Worm (Caenorhabditis elegans): ENCODE results near the gene Y41D4A.7.

Y41D4A.7 gene

ce11 chrIV:1713618-1714017 is 47.8 kb downstream of the Y41D4A.7 start:
- no peak for TF ChIP-seq fkh-6 (tag; optimal IDR thresholded peaks at IDR 0.05)
- TF ChIP-seq ama-1 (optimal IDR thresholded peaks at IDR 0.05) = no peak
- no peak for TF ChIP-seq dve-1 (tag; optimal IDR thresholded peaks at IDR 0.05)
- no peak for TF ChIP-seq ceh-30 (tag; optimal IDR thresholded peaks at IDR 0.05)
- no peak for TF ChIP-seq eyg-1 (tag; optimal IDR thresholded peaks at IDR 0.05)
- TF ChIP-seq lim-6 (tag; optimal IDR thresholded peaks at IDR 0.05) = no peak
- TF ChIP-seq C08G9.2 (tag; optimal IDR thresholded peaks at IDR 0.05) = no peak
- TF ChIP-seq pag-3 (tag; optimal IDR thresholded peaks at IDR 0.05; ENCODE audit: borderline replicate concordance) = no peak
- TF ChIP-seq hlh-30 (tag; optimal IDR thresholded peaks at IDR 0.05; ENCODE audit: insufficient read depth) = no peak
- TF ChIP-seq ceh-14 (tag; optimal IDR thresholded peaks at IDR 0.05) = no peak
- TF ChIP-seq hlh-8 (tag; optimal IDR thresholded peaks at IDR 0.05) = no peak
- TF ChIP-seq gmeb-2 (tag; optimal IDR thresholded peaks at IDR 0.05) = no peak
- TF ChIP-seq ceh-19 (GFP tag; optimal IDR thresholded peaks at IDR 0.05) = no peak
- no peak for TF ChIP-seq pha-4 (tag; optimal IDR thresholded peaks at IDR 0.05)
- no peak for TF ChIP-seq hlh-13 (GFP tag; optimal IDR thresholded peaks at IDR 0.05)
- TF ChIP-seq pax-1 (tag; optimal IDR thresholded peaks at IDR 0.05) = no peak
- no peak for TF ChIP-seq fkh-10 (GFP tag; optimal IDR thresholded peaks at IDR 0.05)
- no peak for TF ChIP-seq ets-4 (tag; optimal IDR thresholded peaks at IDR 0.05)
- no peak for TF ChIP-seq pqm-1 (tag; optimal IDR thresholded peaks at IDR 0.05)
- no peak for TF ChIP-seq ttx-3 (tag; optimal IDR thresholded peaks at IDR 0.05)

DNA sequence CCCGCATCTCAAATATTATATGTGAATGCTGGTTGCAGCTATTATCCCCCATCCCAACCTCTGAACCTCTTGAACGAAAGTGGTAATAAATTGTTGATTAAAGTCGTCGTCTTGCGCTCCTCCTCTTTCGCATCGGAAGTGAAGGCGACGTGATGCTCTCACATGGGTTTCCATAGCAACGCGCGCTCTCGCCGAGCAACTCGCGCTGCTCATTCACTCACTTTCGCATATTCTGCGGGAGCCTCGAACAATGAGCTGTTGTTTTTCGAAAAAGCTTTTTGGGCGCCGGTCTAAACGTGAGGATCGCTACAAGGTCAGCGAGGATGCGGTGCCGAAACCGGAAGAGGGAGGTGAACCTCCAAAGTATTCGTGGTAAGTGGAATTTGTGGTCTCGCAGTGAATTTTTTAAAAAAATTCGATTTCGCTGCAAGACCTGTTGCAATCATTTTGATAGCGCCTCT is 50.3 kb downstream of the Y41D4A.7 start, which contains the start of gene rpi-2:
Gene rpi-2 (plus strand): TSS at position 234 of the 461 bp plus-strand sequence.
- no peak for TF ChIP-seq Y22D7AL.16 (tag; optimal IDR thresholded peaks at IDR 0.05)
- TF ChIP-seq ama-1 (optimal IDR thresholded peaks at IDR 0.05) = peak; percentile 86
- TF ChIP-seq ceh-48 (tag; optimal IDR thresholded peaks at IDR 0.05) = no peak
- no peak for TF ChIP-seq unc-55 (GFP tag; optimal IDR thresholded peaks at IDR 0.05)
- no peak for TF ChIP-seq pha-4 (tag; optimal IDR thresholded peaks at IDR 0.05)
- peak; percentile 14 for TF ChIP-seq sdc-2 (tag; optimal IDR thresholded peaks at IDR 0.05)

ce11 chrIV:1710535-1710934 is 50.8 kb downstream of the Y41D4A.7 start:
- TF ChIP-seq pqm-1 (tag; optimal IDR thresholded peaks at IDR 0.05) (no peak), elt-4 (tag; optimal IDR thresholded peaks at IDR 0.05) (no peak), elt-2 (tag; optimal IDR thresholded peaks at IDR 0.05) (no peak), hlh-13 (GFP tag; optimal IDR thresholded peaks at IDR 0.05) (no peak), fax-1 (tag; optimal IDR thresholded peaks at IDR 0.05) (no peak), npax-4 (tag; optimal IDR thresholded peaks at IDR 0.05) (no peak), mec-3 (tag; optimal IDR thresholded peaks at IDR 0.05; ENCODE audit: borderline replicate concordance) (no peak), ceh-48 (tag; optimal IDR thresholded peaks at IDR 0.05) (no peak), dve-1 (tag; optimal IDR thresholded peaks at IDR 0.05) (no peak), che-1 (tag; optimal IDR thresholded peaks at IDR 0.05) (no peak), sox-2 (GFP tag; IDR thresholded peaks at IDR 0.05) (no peak), dmd-4 (tag; optimal IDR thresholded peaks at IDR 0.05; ENCODE audit: borderline replicate concordance) (no peak), ref-2 (tag; optimal IDR thresholded peaks at IDR 0.05) (no peak), tbx-7 (tag; optimal IDR thresholded peaks at IDR 0.05) (no peak), C08G9.2 (tag; optimal IDR thresholded peaks at IDR 0.05) (no peak), F13H6.1 (tag; optimal IDR thresholded peaks at IDR 0.05) (no peak), unc-3 (GFP tag; conservative IDR thresholded peaks at IDR 0.05) (no peak), unc-3 (tag; optimal IDR thresholded peaks at IDR 0.05) (no peak), nhr-232 (tag; optimal IDR thresholded peaks at IDR 0.05) (no peak), ceh-18 (tag; optimal IDR thresholded peaks at IDR 0.05) (no peak), zip-5 (tag; optimal IDR thresholded peaks at IDR 0.05) (no peak)

Measured in whole organism, late embryonic.